Worm (Caenorhabditis elegans) whole organism, L3 larva: ENCODE data around the gene unc-119.

Experiments used
- lin-15B ChIP-seq: fragments of 150-350 bp; optimal IDR thresholded peaks from 2 replicates; lab custom pipeline; 2014; ENCODE audit warnings: missing biosample characterization, missing genetic modification characterization
- lin-39 ChIP-seq: fragments of 150-350 bp; optimal IDR thresholded peaks from 2 replicates; lab custom pipeline; 2018; ENCODE audit warnings: missing biosample characterization, missing genetic modification reagents, missing genetic modification characterization
- nfya-1 ChIP-seq: sonication (generic microtip); optimal IDR thresholded peaks from 2 replicates; lab custom pipeline; 2017; ENCODE audit warnings: missing genetic modification characterization, mild to moderate bottlenecking, missing compliant biosample characterization, antibody characterized with exemption, moderate library complexity; ENCODE audit not compliant: insufficient read depth
- nhr-11 ChIP-seq: fragments of 150-350 bp; optimal IDR thresholded peaks from 2 replicates; lab custom pipeline; 2014; ENCODE audit warnings: missing biosample characterization, missing genetic modification characterization
- nhr-43 ChIP-seq: sonication (generic microtip); optimal IDR thresholded peaks from 2 replicates; lab custom pipeline; 2016; ENCODE audit warnings: mild to moderate bottlenecking, missing genetic modification characterization, missing compliant biosample characterization; ENCODE audit not compliant: poor library complexity, severe bottlenecking
- snpc-4 ChIP-seq: fragments of 150-350 bp; optimal IDR thresholded peaks from 2 replicates; lab custom pipeline; 2014; ENCODE audit warnings: missing biosample characterization, missing genetic modification characterization
- tbx-2 ChIP-seq: sonication (generic microtip); optimal IDR thresholded peaks from 2 replicates; lab custom pipeline; 2016; ENCODE audit warnings: mild to moderate bottlenecking, missing genetic modification characterization, missing compliant biosample characterization
- unc-39 ChIP-seq: sonication (generic microtip); optimal IDR thresholded peaks from 4 replicates; lab custom pipeline; 2017; ENCODE audit warnings: missing biosample characterization, missing genetic modification characterization

- TF ChIP-seq nfya-1 (no peak), unc-39 (no peak), snpc-4 (no peak), lin-39 (no peak), nhr-11 (tag; lab: Kevin White, UChicago) (no peak), tbx-2 (tag; lab: Kevin White, UChicago) (no peak), nhr-43 (tag; lab: Kevin White, UChicago) (no peak), lin-15B (tag; lab: Kevin White, UChicago) (no peak)
Measured at ce11 chrIII:10953160-10953559, 50.7 kb downstream of the unc-119 start, which contains the start of gene zig-5.
